Worm (Caenorhabditis elegans) whole organism, midembryonic: ENCODE data around the gene Y47G7B.2.

Experiments used
- flt-1 ChIP-seq: fragments of 200-800 bp; sonication (Bioruptor generic); IDR thresholded peaks from 2 replicates; pipeline ENCODE4 v1.3.6; 2022; ENCODE audit warnings: missing genetic modification characterization, missing compliant biosample characterization
- med-1 ChIP-seq: sonication (generic microtip); optimal IDR thresholded peaks from 2 replicates; lab custom pipeline; 2017; ENCODE audit warnings: missing genetic modification characterization, mild to moderate bottlenecking, missing compliant biosample characterization, antibody characterized with exemption, missing genetic modification reagents; ENCODE audit not compliant: insufficient read depth
- ztf-23 ChIP-seq: fragments of 200-800 bp; sonication (Bioruptor generic); IDR thresholded peaks from 2 replicates; pipeline ENCODE4 v1.3.6; 2022; ENCODE audit warnings: missing genetic modification reagents, missing genetic modification characterization, missing compliant biosample characterization

- TF ChIP-seq ztf-23 (GFP tag; lab: Robert Waterston, UW) (no peak), flt-1 (GFP tag; lab: Robert Waterston, UW) (no peak), med-1 (no peak)
Measured at ce11 chrII:2747956-2748621, 40.3 kb upstream of the Y47G7B.2 start.
